Worm (Caenorhabditis elegans) whole organism, L2 larva: ENCODE measurements around the gene C04E7.3.
"Not testable (repeated sequence)": the region's sequence is repeated elsewhere in the genome, so short reads cannot be mapped to it uniquely, and the experiment has no call there.

ENCODE experiments used
- aly-2 ChIP-seq: fragments of 150-350 bp; optimal IDR thresholded peaks from 2 replicates; lab custom pipeline; 2014; ENCODE audit warnings: missing biosample characterization, missing genetic modification characterization
- crh-2 ChIP-seq: sonication (generic microtip); optimal IDR thresholded peaks from 2 replicates; lab custom pipeline; 2017; ENCODE audit warnings: missing biosample characterization, missing genetic modification characterization
- lin-39 ChIP-seq: fragments of 150-350 bp; optimal IDR thresholded peaks from 2 replicates; lab custom pipeline; 2014; ENCODE audit warnings: missing biosample characterization, missing genetic modification reagents, missing genetic modification characterization
- mdl-1 ChIP-seq, 2 experiments: fragments of 150-350 bp in 1 of 2; sonication (generic microtip) in 1 of 2; optimal IDR thresholded peaks; 2 replicates each; lab custom pipeline; 2017; ENCODE audit warnings: missing biosample characterization in 2 of 2, missing genetic modification characterization in 2 of 2
- peb-1 ChIP-seq: fragments of 150-350 bp; optimal IDR thresholded peaks from 2 replicates; lab custom pipeline; 2014; ENCODE audit warnings: missing biosample characterization, missing genetic modification characterization
- unc-39 ChIP-seq: fragments of 150-350 bp; optimal IDR thresholded peaks from 2 replicates; lab custom pipeline; 2014; ENCODE audit warnings: missing biosample characterization, missing genetic modification characterization
- unc-62 ChIP-seq: fragments of 150-350 bp; optimal IDR thresholded peaks from 2 replicates; lab custom pipeline; 2014; ENCODE audit warnings: missing biosample characterization, missing genetic modification reagents, missing genetic modification characterization

DNA sequence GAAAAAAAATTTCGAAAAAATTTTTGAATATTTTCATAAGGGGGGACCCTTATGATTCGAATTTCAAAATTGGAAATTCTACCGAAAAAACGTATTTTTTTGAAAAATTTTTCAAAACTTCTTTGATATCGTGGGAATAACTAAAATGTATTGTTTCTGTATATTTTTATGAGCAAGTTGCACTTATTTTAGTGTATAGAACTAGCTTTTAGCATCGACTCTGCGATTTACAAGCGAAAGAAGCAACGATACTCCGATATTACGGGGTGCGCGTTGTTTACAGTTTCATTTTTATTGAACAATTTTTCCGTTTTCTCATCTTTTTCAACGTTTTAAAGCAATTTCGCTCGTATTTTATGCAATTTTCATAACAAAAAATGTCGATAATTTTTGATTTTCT is 24.8 kb downstream of the C04E7.3 start, which contains the start of gene M02E1.3:
- TF ChIP-seq mdl-1 (tag; optimal IDR thresholded peaks at IDR 0.05; lab: Kevin White, UChicago); peb-1 (tag; lab: Kevin White, UChicago); unc-39 (tag; lab: Kevin White, UChicago); lin-39 (tag; lab: Kevin White, UChicago); crh-2 (tag; lab: Kevin White, UChicago); aly-2; unc-62 (GFP tag; lab: Kevin White, UChicago): not testable (repeated sequence)
